Worm (Caenorhabditis elegans) whole organism, L4 larva: ENCODE data around the gene M03C11.1.

Experiments used
- F49E8.2 ChIP-seq: sonication (generic microtip); optimal IDR thresholded peaks from 2 replicates; lab custom pipeline; 2016; ENCODE audit warnings: missing compliant biosample characterization, mild to moderate bottlenecking, missing genetic modification characterization, borderline replicate concordance
- ama-1 ChIP-seq: fragments of 150-350 bp; optimal IDR thresholded peaks from 2 replicates; lab custom pipeline; 2014; ENCODE audit warnings: inconsistent platforms, mixed read lengths
- dve-1 ChIP-seq: sonication (generic microtip); optimal IDR thresholded peaks from 2 replicates; lab custom pipeline; 2017; ENCODE audit warnings: antibody characterized with exemption, mild to moderate bottlenecking, missing genetic modification characterization, missing compliant biosample characterization; ENCODE audit not compliant: insufficient read depth
- fkh-10 ChIP-seq: fragments of 150-350 bp; optimal IDR thresholded peaks from 2 replicates; lab custom pipeline; 2014; ENCODE audit warnings: missing biosample characterization, missing genetic modification reagents, missing genetic modification characterization
- lin-13 ChIP-seq: fragments of 150-350 bp; optimal IDR thresholded peaks from 2 replicates; lab custom pipeline; 2014; ENCODE audit warnings: missing biosample characterization, missing genetic modification reagents, missing genetic modification characterization
- lsy-2 ChIP-seq, 2 experiments: fragments of 150-350 bp in 1 of 2; sonication (generic microtip) in 1 of 2; optimal IDR thresholded peaks; 2 replicates each; lab custom pipeline; 2014 to 2017; ENCODE audit warnings: missing biosample characterization in 2 of 2, missing genetic modification characterization in 2 of 2
- nhr-10 ChIP-seq: fragments of 150-350 bp; optimal IDR thresholded peaks from 2 replicates; lab custom pipeline; 2014; ENCODE audit warnings: missing biosample characterization, missing genetic modification characterization
- nhr-77 ChIP-seq: fragments of 150-350 bp; optimal IDR thresholded peaks from 2 replicates; lab custom pipeline; 2014; ENCODE audit warnings: missing biosample characterization, missing genetic modification characterization
- sdz-12 ChIP-seq: fragments of 200-800 bp; sonication (Bioruptor generic); optimal IDR thresholded peaks from 2 replicates; lab custom pipeline; 2018; ENCODE audit warnings: mild to moderate bottlenecking, missing genetic modification characterization, missing compliant biosample characterization
- zfp-2 ChIP-seq: sonication (generic microtip); optimal IDR thresholded peaks from 2 replicates; lab custom pipeline; 2016; ENCODE audit warnings: mild to moderate bottlenecking, missing genetic modification characterization, missing compliant biosample characterization

DNA sequence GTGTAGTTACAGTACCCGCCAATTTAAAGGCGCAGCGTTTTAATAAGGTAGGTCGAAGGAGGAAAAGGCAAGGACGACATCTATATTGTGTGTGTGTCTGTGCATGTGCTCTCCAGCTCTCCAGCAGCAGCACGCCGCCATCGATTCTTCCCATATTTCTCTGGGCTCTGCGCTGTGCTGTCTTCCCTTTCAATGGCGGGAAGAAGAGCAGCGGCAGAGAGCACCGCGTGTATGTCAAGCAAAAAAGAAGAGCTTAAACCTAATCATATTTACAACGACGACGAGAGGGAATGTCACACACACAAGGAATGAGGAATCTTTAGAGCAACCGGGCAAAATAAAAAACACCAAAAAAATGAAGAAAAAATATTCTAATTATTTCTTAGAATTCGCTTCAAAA is 3.0 kb upstream of the M03C11.1 start:
- no peak for TF ChIP-seq nhr-10 (tag; lab: Kevin White, UChicago)
- no peak for TF ChIP-seq ama-1
- no peak for TF ChIP-seq zfp-2 (tag; lab: Kevin White, UChicago)
- TF ChIP-seq lin-13, result no peak
- TF ChIP-seq lsy-2 (tag; optimal IDR thresholded peaks at IDR 0.05; lab: Kevin White, UChicago), result peak in 1 of 2 experiments; percentile 26
- no peak for TF ChIP-seq dve-1 (tag; lab: Kevin White, UChicago)
- peak; percentile 38 for TF ChIP-seq fkh-10
- no peak for TF ChIP-seq sdz-12 (GFP tag; lab: Kevin White, UChicago)
- TF ChIP-seq F49E8.2, result no peak
- TF ChIP-seq nhr-77 (tag; lab: Kevin White, UChicago), result no peak
